Worm (Caenorhabditis elegans) whole organism, L1 larva: ENCODE results near the gene col-167.

Experiments
- ceh-82 ChIP-seq, 3 experiments: fragments of 150-350 bp in 1 of 3; sonication (generic microtip) in 2 of 3; optimal IDR thresholded peaks; 2 replicates each; lab custom pipeline; 2014 to 2017; ENCODE audit warnings: missing biosample characterization in 3 of 3, missing genetic modification characterization in 3 of 3
- hpl-2 ChIP-seq: fragments of 150-350 bp; optimal IDR thresholded peaks from 2 replicates; lab custom pipeline; 2014; ENCODE audit warnings: missing biosample characterization, missing genetic modification reagents, missing genetic modification characterization
- lin-13 ChIP-seq: fragments of 150-350 bp; optimal IDR thresholded peaks from 2 replicates; lab custom pipeline; 2014; ENCODE audit warnings: missing biosample characterization, missing genetic modification reagents, missing genetic modification characterization
- lin-15B ChIP-seq: fragments of 150-350 bp; sonication (generic microtip); optimal IDR thresholded peaks from 3 replicates; lab custom pipeline; 2014; ENCODE audit warnings: missing biosample characterization, missing genetic modification characterization
- lsy-2 ChIP-seq, 2 experiments: fragments of 150-350 bp; optimal IDR thresholded peaks; 2 replicates each; lab custom pipeline; 2014; ENCODE audit warnings: missing biosample characterization in 2 of 2, missing genetic modification characterization in 2 of 2
- nhr-28 ChIP-seq: fragments of 150-350 bp; optimal IDR thresholded peaks from 2 replicates; lab custom pipeline; 2014; ENCODE audit warnings: missing biosample characterization, missing genetic modification characterization
- pax-3 ChIP-seq: fragments of 200-800 bp; sonication (Bioruptor generic); optimal IDR thresholded peaks from 2 replicates; lab custom pipeline; 2018; ENCODE audit warnings: mild to moderate bottlenecking, missing genetic modification characterization, moderate library complexity, missing compliant biosample characterization
- zip-4 ChIP-seq: fragments of 200-800 bp; sonication (Bioruptor generic); optimal IDR thresholded peaks from 2 replicates; lab custom pipeline; 2018; ENCODE audit warnings: mild to moderate bottlenecking, missing genetic modification characterization, moderate library complexity, missing compliant biosample characterization

ce11 chrX:6289038-6289437, 34.2 kb upstream of the col-167 start:
- TF ChIP-seq zip-4 (no peak), ceh-82 (tag; optimal IDR thresholded peaks at IDR 0.05; lab: Kevin White, UChicago) (no peak), lin-13 (GFP tag; lab: Kevin White, UChicago) (no peak), nhr-28 (no peak), lsy-2 (tag; optimal IDR thresholded peaks at IDR 0.05; lab: Kevin White, UChicago) (no peak), pax-3 (tag; lab: Kevin White, UChicago) (no peak), hpl-2 (GFP tag; lab: Kevin White, UChicago) (no peak), lin-15B (tag; lab: Kevin White, UChicago) (no peak)
